Fruit fly (Drosophila melanogaster) whole organism, prepupa: ENCODE measurements around the gene CG5909.

Experiments used
- Blimp-1 ChIP-seq: fragments of 200-800 bp; sonication (Bioruptor generic); optimal IDR thresholded peaks from 3 replicates; lab custom pipeline; 2017; ENCODE audit warnings: missing biosample characterization, missing genetic modification characterization, mild to moderate bottlenecking, moderate library complexity, missing genetic modification reagents
- CG10669 ChIP-seq: fragments of 200-800 bp; sonication (Bioruptor generic); optimal IDR thresholded peaks from 3 replicates; lab custom pipeline; 2018; ENCODE audit warnings: missing biosample characterization, mild to moderate bottlenecking, missing genetic modification characterization, moderate library complexity
- CG11294 ChIP-seq: fragments of 200-800 bp; sonication (Bioruptor generic); IDR thresholded peaks from 2 replicates; pipeline ENCODE4 v1.3.6; 2022; ENCODE audit warnings: missing biosample characterization, missing genetic modification characterization
- CG11762 ChIP-seq: fragments of 200-800 bp; sonication (Bioruptor generic); optimal IDR thresholded peaks from 3 replicates; lab custom pipeline; 2016; ENCODE audit warnings: missing biosample characterization, missing genetic modification characterization; ENCODE audit not compliant: insufficient read depth
- CG11902 ChIP-seq: fragments of 200-800 bp; sonication (Bioruptor generic); optimal IDR thresholded peaks from 3 replicates; lab custom pipeline; 2016; ENCODE audit warnings: missing biosample characterization, missing genetic modification characterization
- CG15336 ChIP-seq: fragments of 200-800 bp; sonication (Bioruptor generic); IDR thresholded peaks from 2 replicates; pipeline ENCODE4 v1.3.6; 2022; ENCODE audit warnings: missing biosample characterization, missing genetic modification characterization
- CG16779 ChIP-seq: fragments of 200-800 bp; sonication (Bioruptor generic); optimal IDR thresholded peaks from 3 replicates; lab custom pipeline; 2017; ENCODE audit warnings: missing biosample characterization, mild to moderate bottlenecking, missing genetic modification characterization
- CG31627 ChIP-seq: fragments of 200-800 bp; sonication (Bioruptor generic); optimal IDR thresholded peaks from 3 replicates; lab custom pipeline; 2016; ENCODE audit warnings: missing biosample characterization, missing genetic modification characterization
- CG32006 ChIP-seq: fragments of 200-800 bp; sonication (Bioruptor generic); optimal IDR thresholded peaks from 3 replicates; lab custom pipeline; 2017; ENCODE audit warnings: missing biosample characterization, mild to moderate bottlenecking, missing genetic modification characterization
- CG34406 ChIP-seq: fragments of 200-800 bp; sonication (Bioruptor generic); optimal IDR thresholded peaks from 3 replicates; lab custom pipeline; 2016; ENCODE audit warnings: missing biosample characterization, missing genetic modification characterization
- CG6163 ChIP-seq: fragments of 200-800 bp; sonication (Bioruptor generic); IDR thresholded peaks from 3 replicates; pipeline ENCODE4 v1.3.6; 2022; ENCODE audit warnings: missing biosample characterization, missing genetic modification characterization
- CG6808 ChIP-seq: fragments of 200-800 bp; sonication (Bioruptor generic); optimal IDR thresholded peaks from 3 replicates; lab custom pipeline; 2017; ENCODE audit warnings: missing biosample characterization, missing genetic modification characterization, mild to moderate bottlenecking, moderate library complexity, missing genetic modification reagents
- CG6854 ChIP-seq: fragments of 200-800 bp; sonication (Bioruptor generic); optimal IDR thresholded peaks from 2 replicates; lab custom pipeline; 2017; ENCODE audit warnings: missing biosample characterization, mild to moderate bottlenecking, missing genetic modification characterization
- CG8319 ChIP-seq: fragments of 200-800 bp; sonication (Bioruptor generic); optimal IDR thresholded peaks from 3 replicates; lab custom pipeline; 2016; ENCODE audit warnings: missing biosample characterization, missing genetic modification characterization
- CG9139 ChIP-seq: fragments of 200-800 bp; sonication (Bioruptor generic); optimal IDR thresholded peaks from 3 replicates; lab custom pipeline; 2017; ENCODE audit warnings: missing biosample characterization, mild to moderate bottlenecking, missing genetic modification characterization
- Eip75B ChIP-seq: fragments of 200-800 bp; sonication (Bioruptor generic); optimal IDR thresholded peaks from 3 replicates; lab custom pipeline; 2016; ENCODE audit warnings: missing biosample characterization, missing genetic modification characterization
- Eip78C ChIP-seq: fragments of 200-800 bp; sonication (Bioruptor generic); peaks from one replicate; lab custom pipeline; 2016; ENCODE audit warnings: missing biosample characterization, missing genetic modification characterization
- Eip93F ChIP-seq: fragments of 200-800 bp; sonication (Bioruptor generic); optimal IDR thresholded peaks from 2 replicates; lab custom pipeline; 2016; ENCODE audit warnings: missing biosample characterization, mild to moderate bottlenecking, missing genetic modification characterization
- Ets21C ChIP-seq: fragments of 200-800 bp; sonication (Bioruptor generic); optimal IDR thresholded peaks from 3 replicates; lab custom pipeline; 2016; ENCODE audit warnings: missing biosample characterization, missing genetic modification characterization
- Ets96B ChIP-seq: fragments of 200-800 bp; optimal IDR thresholded peaks from 2 replicates; lab custom pipeline; 2019; ENCODE audit warnings: missing biosample characterization, mild to moderate bottlenecking, missing genetic modification characterization, moderate library complexity
- Gug ChIP-seq: fragments of 200-800 bp; sonication (Bioruptor generic); IDR thresholded peaks from 2 replicates; pipeline ENCODE4 v1.3.6; 2022; ENCODE audit warnings: missing biosample characterization, missing genetic modification characterization
- Hr39 ChIP-seq: fragments of 200-800 bp; sonication (Bioruptor generic); optimal IDR thresholded peaks from 2 replicates; lab custom pipeline; 2016; ENCODE audit warnings: missing biosample characterization, missing genetic modification characterization
- Hr4 ChIP-seq: fragments of 200-800 bp; sonication (Bioruptor generic); optimal IDR thresholded peaks from 3 replicates; lab custom pipeline; 2016; ENCODE audit warnings: missing biosample characterization, missing genetic modification characterization
- Lpt ChIP-seq: fragments of 200-800 bp; sonication (Bioruptor generic); optimal IDR thresholded peaks from 3 replicates; lab custom pipeline; 2016; ENCODE audit warnings: missing biosample characterization, missing genetic modification characterization
- OdsH ChIP-seq: fragments of 200-800 bp; sonication (Bioruptor generic); optimal IDR thresholded peaks from 3 replicates; lab custom pipeline; 2016; ENCODE audit warnings: missing biosample characterization, missing genetic modification characterization
- Smox ChIP-seq: fragments of 200-800 bp; sonication (Bioruptor generic); optimal IDR thresholded peaks from 3 replicates; lab custom pipeline; 2016; ENCODE audit warnings: missing biosample characterization, missing genetic modification characterization
- Sox102F ChIP-seq: fragments of 200-800 bp; sonication (Bioruptor generic); optimal IDR thresholded peaks from 2 replicates; lab custom pipeline; 2016; ENCODE audit warnings: missing biosample characterization, mild to moderate bottlenecking, missing genetic modification characterization
- Sox15 ChIP-seq: fragments of 200-800 bp; sonication (Bioruptor generic); optimal IDR thresholded peaks from 3 replicates; lab custom pipeline; 2016; ENCODE audit warnings: missing biosample characterization, missing genetic modification characterization
- achi ChIP-seq: fragments of 200-800 bp; sonication (Bioruptor generic); optimal IDR thresholded peaks from 3 replicates; lab custom pipeline; 2016; ENCODE audit warnings: missing biosample characterization, missing genetic modification characterization
- acj6 ChIP-seq: fragments of 200-800 bp; sonication (Bioruptor generic); optimal IDR thresholded peaks from 3 replicates; lab custom pipeline; 2016; ENCODE audit warnings: missing biosample characterization, missing genetic modification characterization
- cyc ChIP-seq: fragments of 200-800 bp; sonication (Bioruptor generic); optimal IDR thresholded peaks from 3 replicates; lab custom pipeline; 2016; ENCODE audit warnings: missing biosample characterization, missing genetic modification characterization
- dsx ChIP-seq: fragments of 200-800 bp; optimal IDR thresholded peaks from 3 replicates; lab custom pipeline; 2019; ENCODE audit warnings: missing biosample characterization, mild to moderate bottlenecking, missing genetic modification characterization, moderate library complexity; ENCODE audit not compliant: poor library complexity, severe bottlenecking
- eg ChIP-seq: fragments of 200-800 bp; sonication (Bioruptor generic); IDR thresholded peaks from 3 replicates; pipeline ENCODE4 v1.3.6; 2022; ENCODE audit warnings: missing biosample characterization, missing genetic modification characterization
- esn ChIP-seq: fragments of 200-800 bp; sonication (Bioruptor generic); optimal IDR thresholded peaks from 2 replicates; lab custom pipeline; 2016; ENCODE audit warnings: missing biosample characterization, mild to moderate bottlenecking, missing genetic modification characterization, moderate library complexity
- fd59A ChIP-seq: fragments of 200-800 bp; sonication (Bioruptor generic); optimal IDR thresholded peaks from 2 replicates; lab custom pipeline; 2017; ENCODE audit warnings: missing biosample characterization, mild to moderate bottlenecking, missing genetic modification characterization, missing genetic modification reagents
- fd85E ChIP-seq: fragments of 200-800 bp; sonication (Bioruptor generic); optimal IDR thresholded peaks from 3 replicates; lab custom pipeline; 2016; ENCODE audit warnings: missing biosample characterization, missing genetic modification characterization
- fkh ChIP-seq: fragments of 200-800 bp; sonication (Bioruptor generic); optimal IDR thresholded peaks from 3 replicates; lab custom pipeline; 2017; ENCODE audit warnings: missing biosample characterization, mild to moderate bottlenecking, missing genetic modification characterization, moderate library complexity
- lz ChIP-seq: fragments of 200-800 bp; sonication (Bioruptor generic); optimal IDR thresholded peaks from 3 replicates; lab custom pipeline; 2016; ENCODE audit warnings: missing biosample characterization, missing genetic modification characterization
- pdm3 ChIP-seq: fragments of 200-800 bp; sonication (Bioruptor generic); optimal IDR thresholded peaks from 3 replicates; lab custom pipeline; 2016; ENCODE audit warnings: missing biosample characterization, missing genetic modification characterization
- spab ChIP-seq: fragments of 200-800 bp; sonication (Bioruptor generic); optimal IDR thresholded peaks from 2 replicates; lab custom pipeline; 2017; ENCODE audit warnings: missing biosample characterization, mild to moderate bottlenecking, missing genetic modification characterization, missing genetic modification reagents
- ss ChIP-seq, 2 experiments: fragments of 200-800 bp; sonication (Bioruptor generic); optimal IDR thresholded peaks; 2 replicates in 1 of 2; 3 replicates in 1 of 2; lab custom pipeline; 2017 to 2018; ENCODE audit warnings: mild to moderate bottlenecking in 2 of 2, missing biosample characterization in 2 of 2, missing genetic modification characterization in 2 of 2, moderate library complexity in 1 of 2
- svp ChIP-seq: fragments of 200-800 bp; sonication (Bioruptor generic); peaks from one replicate; lab custom pipeline; 2016; ENCODE audit warnings: missing biosample characterization, missing genetic modification characterization
- topi ChIP-seq: fragments of 200-800 bp; sonication (Bioruptor generic); optimal IDR thresholded peaks from 3 replicates; lab custom pipeline; 2016; ENCODE audit warnings: missing biosample characterization, missing genetic modification characterization

The CG5909 gene

DNA sequence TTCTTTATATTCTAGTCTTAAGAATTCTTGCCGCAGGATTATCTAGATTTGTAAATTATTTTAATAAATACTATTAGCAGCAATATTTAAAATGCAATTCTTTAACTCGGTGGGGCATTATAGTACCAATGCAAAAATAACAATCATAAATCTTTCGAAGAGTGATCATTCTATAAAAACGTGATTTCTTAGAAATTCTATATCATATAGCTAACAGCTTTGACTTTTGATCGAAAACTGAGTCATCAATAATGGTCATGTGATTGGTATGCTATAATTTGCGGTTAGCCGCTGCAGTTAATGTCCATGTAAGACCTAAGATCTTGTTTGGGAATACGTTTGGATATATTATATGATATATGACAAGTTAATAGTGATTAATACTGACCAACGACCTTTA, 1.9 kb downstream of the CG5909 start, which contains the start of gene ppk31:
TSS of gene ppk31 (plus strand) at position 301 of the 400 bp plus-strand sequence.
- TF ChIP-seq esn (no peak), CG16779 (tag; lab: Kevin White, UChicago) (no peak), Sox15 (no peak), Blimp-1 (GFP tag; lab: Kevin White, UChicago) (no peak), Lpt (GFP tag; lab: Kevin White, UChicago) (no peak), CG10669 (no peak), Gug (GFP tag; lab: Robert Waterston, UW) (no peak), cyc (GFP tag; lab: Kevin White, UChicago) (no peak), CG11294 (no peak), topi (no peak), CG11902 (GFP tag; lab: Kevin White, UChicago) (no peak), Ets21C (GFP tag; lab: Kevin White, UChicago) (no peak), achi (GFP tag; lab: Kevin White, UChicago) (no peak), CG15336 (GFP tag; lab: Robert Waterston, UW) (no peak), Eip75B (GFP tag; lab: Kevin White, UChicago) (no peak), fd59A (GFP tag; lab: Kevin White, UChicago) (no peak), CG11762 (no peak), fd85E (GFP tag; lab: Kevin White, UChicago) (no peak)

DNA sequence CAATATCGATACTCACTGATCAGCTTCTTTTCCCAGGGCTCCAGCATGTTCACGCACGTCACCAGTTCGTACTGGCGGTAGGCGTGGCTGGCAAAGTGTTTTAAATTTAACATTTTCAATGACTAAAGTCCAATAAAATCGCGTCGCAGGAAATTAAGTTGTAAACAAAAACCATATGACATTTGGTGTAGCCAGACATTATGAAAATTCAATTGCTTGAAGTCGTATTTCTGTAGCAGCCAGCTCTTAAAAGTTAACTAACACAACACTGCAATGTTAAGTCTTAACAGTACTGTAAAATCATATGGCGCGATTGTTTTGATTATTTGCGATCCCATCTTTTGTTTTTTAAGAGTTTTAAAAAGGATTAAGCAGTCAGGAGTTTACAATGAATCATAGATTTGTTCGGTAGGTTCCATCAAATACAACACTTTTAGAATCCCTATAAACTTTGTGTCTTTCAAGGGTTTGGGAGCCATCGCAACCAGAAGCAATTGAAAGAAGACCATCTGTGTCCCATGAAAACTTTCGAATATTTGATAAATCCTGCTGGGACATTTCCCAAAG, 4.5 kb downstream of the CG5909 start, which contains the start of the genes CG34293 and spn-D:
TSS of gene CG34293 (minus strand) at position 160 of the 567 bp plus-strand sequence.
TSS of gene spn-D (plus strand) at position 301 of the 567 bp plus-strand sequence.
- TF ChIP-seq CG32006 (no peak), CG6854 (GFP tag; lab: Kevin White, UChicago) (no peak), ss (GFP tag; optimal IDR thresholded peaks at IDR 0.05; lab: Kevin White, UChicago) (no peak), CG6808 (GFP tag; lab: Kevin White, UChicago) (no peak), achi (GFP tag; lab: Kevin White, UChicago) (no peak), Lpt (GFP tag; lab: Kevin White, UChicago) (no peak), CG11902 (GFP tag; lab: Kevin White, UChicago) (no peak), CG31627 (GFP tag; lab: Kevin White, UChicago) (no peak), fd85E (GFP tag; lab: Kevin White, UChicago) (no peak), Ets21C (GFP tag; lab: Kevin White, UChicago) (no peak), pdm3 (no peak), CG8319 (GFP tag; lab: Kevin White, UChicago) (no peak), CG9139 (GFP tag; lab: Kevin White, UChicago) (no peak), CG10669 (no peak), esn (no peak)

DNA sequence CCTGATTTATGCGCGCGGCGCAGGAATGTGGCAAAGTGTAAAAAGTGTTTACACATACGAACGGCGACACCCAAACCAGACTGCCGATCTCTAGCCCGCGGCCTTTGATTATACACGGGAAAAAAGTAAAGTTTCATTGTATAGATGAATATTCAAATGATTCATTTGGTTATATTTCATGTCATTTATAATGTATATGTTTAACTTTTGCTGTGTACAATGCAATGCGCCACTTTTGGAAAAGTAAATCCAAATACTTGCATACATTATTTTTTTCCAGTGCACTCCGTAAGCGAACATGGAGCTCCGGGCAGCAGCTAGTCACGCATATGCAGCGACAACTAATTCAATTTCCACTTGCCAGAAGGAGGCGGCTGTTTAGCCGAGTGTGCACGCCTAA, 6.4 kb downstream of the CG5909 start:
- TF ChIP-seq fkh (GFP tag; lab: Kevin White, UChicago) (no peak), dsx (peak; percentile 64), Smox (GFP tag; lab: Kevin White, UChicago) (no peak), fd59A (GFP tag; lab: Kevin White, UChicago) (peak; percentile 36), Sox102F (GFP tag; lab: Kevin White, UChicago) (no peak), svp (GFP tag; lab: Kevin White, UChicago) (peak; percentile 19), achi (GFP tag; lab: Kevin White, UChicago) (peak; percentile 80), spab (GFP tag; lab: Kevin White, UChicago) (peak; percentile 54), Sox15 (no peak), Blimp-1 (GFP tag; lab: Kevin White, UChicago) (no peak), pdm3 (peak; percentile 70), CG11294 (peak; percentile 78), CG15336 (GFP tag; lab: Robert Waterston, UW) (peak; percentile 94), Hr39 (GFP tag; lab: Kevin White, UChicago) (no peak), CG11762 (peak; percentile 57), CG6808 (GFP tag; lab: Kevin White, UChicago) (peak; percentile 66), Eip93F (GFP tag; lab: Kevin White, UChicago) (no peak), Eip75B (GFP tag; lab: Kevin White, UChicago) (peak; percentile 62), Eip78C (GFP tag; lab: Kevin White, UChicago) (peak; percentile 93), Lpt (GFP tag; lab: Kevin White, UChicago) (peak; percentile 89), Ets96B (tag; lab: Kevin White, UChicago) (peak; percentile 63), eg (GFP tag; lab: Robert Waterston, UW) (peak; percentile 91), cyc (GFP tag; lab: Kevin White, UChicago) (no peak), OdsH (GFP tag; lab: Kevin White, UChicago) (peak; percentile 63), CG34406 (no peak), acj6 (GFP tag; lab: Kevin White, UChicago) (peak; percentile 51), CG6163 (GFP tag; lab: Robert Waterston, UW) (peak; percentile 89), ss (GFP tag; optimal IDR thresholded peaks at IDR 0.05; lab: Kevin White, UChicago) (peak; percentile 54 to 91), CG10669 (peak; percentile 47), lz (no peak), Gug (GFP tag; lab: Robert Waterston, UW) (peak; percentile 83), Hr4 (peak; percentile 90), CG31627 (GFP tag; lab: Kevin White, UChicago) (no peak)
